Worm (Caenorhabditis elegans): ENCODE results near the gene acs-17.

ce11 chrX:5956130-5956529 is 11.8 kb upstream of the acs-17 start:
- TF ChIP-seq ref-1 (GFP tag; conservative IDR thresholded peaks at IDR 0.05) (no peak), med-1 (GFP tag; optimal IDR thresholded peaks at IDR 0.05; ENCODE audit: insufficient read depth) (no peak), flt-1 (GFP tag; IDR thresholded peaks at IDR 0.05) (no peak)

Measured in whole organism, midembryonic.